Worm (Caenorhabditis elegans): ENCODE measurements around the gene W07G1.7.

DNA sequence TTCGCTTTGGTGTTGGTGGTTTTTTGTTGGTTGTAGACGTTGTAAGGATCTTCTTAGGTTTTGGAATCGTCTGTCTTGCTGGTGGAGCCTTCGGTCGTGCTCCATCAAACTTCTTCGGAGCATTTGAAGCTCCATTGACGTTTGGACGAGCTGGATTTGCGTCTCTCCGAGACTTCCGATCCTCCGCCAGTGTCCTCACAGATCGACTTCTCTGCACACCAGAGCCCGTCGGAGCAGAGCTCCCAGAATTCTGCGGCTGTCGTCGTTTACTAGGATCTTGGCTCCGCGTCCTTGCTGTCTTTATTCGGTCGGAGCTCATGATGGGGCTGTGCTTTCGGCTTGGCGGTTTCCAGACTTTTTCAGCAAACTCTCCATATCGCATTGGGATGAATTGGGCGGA is 4.6 kb downstream of the W07G1.7 start:
- TF ChIP-seq nhr-77 (tag; optimal IDR thresholded peaks at IDR 0.05), result no peak
- no peak for TF ChIP-seq elt-3 (tag; optimal IDR thresholded peaks at IDR 0.05)
- no peak for TF ChIP-seq egl-27 (tag; optimal IDR thresholded peaks at IDR 0.05)
- TF ChIP-seq nhr-129 (tag; optimal IDR thresholded peaks at IDR 0.05), result no peak
- no peak for TF ChIP-seq gmeb-1 (tag; optimal IDR thresholded peaks at IDR 0.05)
